Fruit fly (Drosophila melanogaster): ENCODE results near the gene hdm.

hdm gene

DNA sequence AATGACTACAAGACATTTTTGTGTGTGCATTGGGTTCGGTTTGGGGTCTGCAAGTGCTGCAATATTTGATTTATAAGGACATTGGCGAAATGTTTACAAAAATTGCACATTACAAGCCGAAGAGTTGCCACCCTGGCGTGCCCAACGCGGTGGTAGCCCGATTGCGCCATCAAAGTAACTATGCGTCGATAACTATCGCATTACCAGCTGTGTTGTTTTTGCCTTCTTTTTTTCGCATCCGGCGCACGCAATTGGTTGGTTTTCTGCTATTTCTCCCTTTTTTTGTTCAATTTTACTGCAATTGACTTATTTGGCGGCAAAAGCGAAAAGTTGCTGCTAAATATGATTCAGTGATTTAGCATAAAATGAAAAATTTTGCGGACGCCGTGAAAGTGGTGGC, 14.7 kb upstream of the hdm start, which contains the start of gene RpS14b (continued):
- TF ChIP-seq esg (GFP tag; conservative IDR thresholded peaks at IDR 0.05) = 0 out of 2 replicates have a peak, but pooled peaks have one; percentile 5
- TF ChIP-seq CG32767 (GFP tag; IDR thresholded peaks at IDR 0.05) = peak; percentile 51; the same call in 1 of the 2 replicates
- peak; percentile 75 for TF ChIP-seq CG6765 (GFP tag; optimal IDR thresholded peaks at IDR 0.05)
- TF ChIP-seq ERR (GFP tag; optimal IDR thresholded peaks at IDR 0.05) = peak; percentile 19
- no peak for TF ChIP-seq croc (GFP tag; conservative IDR thresholded peaks at IDR 0.05)
- peak; percentile 90 for TF ChIP-seq YL-1 (GFP tag; optimal IDR thresholded peaks at IDR 0.05)
- peak; percentile 6 for TF ChIP-seq grn (GFP tag; optimal IDR thresholded peaks at IDR 0.05)
- peak; percentile 70 for TF ChIP-seq Hsf (GFP tag; optimal IDR thresholded peaks at IDR 0.05)
- no peak for TF ChIP-seq CG16815 (GFP tag; optimal IDR thresholded peaks at IDR 0.05)
- peak; percentile 36; the same call in 1 of the 2 replicates for TF ChIP-seq E2f1 (GFP tag; IDR thresholded peaks at IDR 0.05)
- no peak for TF ChIP-seq ftz-f1 (GFP tag; optimal IDR thresholded peaks at IDR 0.05)
- peak; percentile 28 for TF ChIP-seq CG9437 (GFP tag; optimal IDR thresholded peaks at IDR 0.05)
- peak; percentile 39 for TF ChIP-seq slou (GFP tag; optimal IDR thresholded peaks at IDR 0.05)
- peak; percentile 57 for TF ChIP-seq CG18619 (GFP tag; optimal IDR thresholded peaks at IDR 0.05)
- TF ChIP-seq sr (GFP tag; IDR thresholded peaks at IDR 0.05) = peak; percentile 67
- TF ChIP-seq ttk (GFP tag; IDR thresholded peaks at IDR 0.05) = 0 out of 2 replicates have a peak, but pooled peaks have one; percentile 40
- TF ChIP-seq Sry-δ (GFP tag; optimal IDR thresholded peaks at IDR 0.05) = peak; percentile 74
- peak; percentile 80 for TF ChIP-seq sob (GFP tag; IDR thresholded peaks at IDR 0.05)
- TF ChIP-seq CG11247 (GFP tag; IDR thresholded peaks at IDR 0.05) = peak; percentile 73
- peak; percentile 8; the same call in 1 of the 2 replicates for TF ChIP-seq CG43689 (GFP tag; IDR thresholded peaks at IDR 0.05)
- TF ChIP-seq Antp (GFP tag; optimal IDR thresholded peaks at IDR 0.05) = peak; percentile 54
- TF ChIP-seq al (GFP tag; IDR thresholded peaks at IDR 0.05) = peak; percentile 38; the same call in 1 of the 2 replicates
- peak; percentile 72 for TF ChIP-seq CG1603 (tag; optimal IDR thresholded peaks at IDR 0.05)
- TF ChIP-seq Ets97D (GFP tag; optimal IDR thresholded peaks at IDR 0.05) = peak; percentile 98
- TF ChIP-seq CG12236 (GFP tag; optimal IDR thresholded peaks at IDR 0.05) = no peak
- peak; percentile 38 for TF ChIP-seq Fer2 (tag; optimal IDR thresholded peaks at IDR 0.05)
- TF ChIP-seq chif (GFP tag; optimal IDR thresholded peaks at IDR 0.05) = peak; percentile 5 to 52
- TF ChIP-seq CG1529 (GFP tag; optimal IDR thresholded peaks at IDR 0.05) = no peak
- no peak for TF ChIP-seq Usf (GFP tag; optimal IDR thresholded peaks at IDR 0.05)
- peak; percentile 79 for TF ChIP-seq CG15514 (GFP tag; optimal IDR thresholded peaks at IDR 0.05)
- 0 out of 2 replicates have a peak, but pooled peaks have one; percentile 38 for TF ChIP-seq nerfin-2 (GFP tag; IDR thresholded peaks at IDR 0.05; ENCODE audit: partially characterized antibody)
- no peak for TF ChIP-seq br (optimal IDR thresholded peaks at IDR 0.05)
- TF ChIP-seq CG10366 (GFP tag; IDR thresholded peaks at IDR 0.05) = peak; percentile 58
- TF ChIP-seq CG12219 (GFP tag; optimal IDR thresholded peaks at IDR 0.05) = peak; percentile 56
- peak; percentile 86 for TF ChIP-seq Ets65A (GFP tag)
- peak; percentile 29 to 63 for TF ChIP-seq Hr51 (GFP tag; optimal IDR thresholded peaks at IDR 0.05)
- TF ChIP-seq danr (GFP tag; IDR thresholded peaks at IDR 0.05) = 0 out of 2 replicates have a peak, but pooled peaks have one; percentile 13
- peak; percentile 54 for TF ChIP-seq Vsx1 (GFP tag; optimal IDR thresholded peaks at IDR 0.05)
- peak; percentile 78 for TF ChIP-seq rib (GFP tag; IDR thresholded peaks at IDR 0.05)
- TF ChIP-seq Lhr (GFP tag; optimal IDR thresholded peaks at IDR 0.05) = peak; percentile 51
- no peak for TF ChIP-seq twi (tag; optimal IDR thresholded peaks at IDR 0.05)
- no peak for TF ChIP-seq CG8388 (GFP tag; optimal IDR thresholded peaks at IDR 0.05)
- peak; percentile 81 for TF ChIP-seq BEAF-32 (GFP tag; optimal IDR thresholded peaks at IDR 0.05)
- TF ChIP-seq CG12942 (GFP tag; optimal IDR thresholded peaks at IDR 0.05) = peak; percentile 44
- peak; percentile 14 for TF ChIP-seq CG17359 (tag; optimal IDR thresholded peaks at IDR 0.05)
- TF ChIP-seq PHDP (tag; optimal IDR thresholded peaks at IDR 0.05) = peak; percentile 51
- no peak for TF ChIP-seq trh (GFP tag; optimal IDR thresholded peaks at IDR 0.05)
- peak; percentile 38 for TF ChIP-seq CG12299 (tag; optimal IDR thresholded peaks at IDR 0.05)
- peak; percentile 62 for TF ChIP-seq Xbp1 (GFP tag; optimal IDR thresholded peaks at IDR 0.05)
- TF ChIP-seq B-H2 (GFP tag; optimal IDR thresholded peaks at IDR 0.05) = peak; percentile 87
